Worm (Caenorhabditis elegans) whole organism, L3 larva: ENCODE results near the gene kars-1.

Experiments
- aly-2 ChIP-seq: fragments of 150-350 bp; optimal IDR thresholded peaks from 2 replicates; lab custom pipeline; 2014; ENCODE audit warnings: missing biosample characterization, missing genetic modification characterization
- ceh-9 ChIP-seq: sonication (generic microtip); optimal IDR thresholded peaks from 2 replicates; lab custom pipeline; 2018; ENCODE audit warnings: missing biosample characterization, missing genetic modification characterization
- nhr-23 ChIP-seq: fragments of 150-350 bp; optimal IDR thresholded peaks from 2 replicates; lab custom pipeline; 2014; ENCODE audit warnings: missing biosample characterization, missing genetic modification reagents, missing genetic modification characterization
- nhr-237 ChIP-seq: fragments of 150-350 bp; optimal IDR thresholded peaks from 2 replicates; lab custom pipeline; 2014; ENCODE audit warnings: missing biosample characterization, missing genetic modification characterization
- unc-62 ChIP-seq: fragments of 150-350 bp; sonication (generic microtip); optimal IDR thresholded peaks from 4 replicates; lab custom pipeline; 2014; ENCODE audit warnings: missing biosample characterization, missing genetic modification reagents, missing genetic modification characterization

ce11 chrII:7053649-7054048 lies 18.6 kb downstream of the kars-1 start, which contains the start of gene ZK1127.4:
- no peak for TF ChIP-seq nhr-237
- TF ChIP-seq aly-2 (tag; lab: Kevin White, UChicago) = no peak
- TF ChIP-seq unc-62 = no peak
- TF ChIP-seq ceh-9 (tag; lab: Kevin White, UChicago) = no peak
- no peak for TF ChIP-seq nhr-23 (tag; lab: Kevin White, UChicago)
